Fruit fly (Drosophila melanogaster) whole organism, wandering third instar larva: Measurements from ENCODE around the gene CG34290.

Experiments used
- CrebA ChIP-seq: fragments of 200-800 bp; sonication (Bioruptor generic); optimal IDR thresholded peaks from 2 replicates; lab custom pipeline; 2016; ENCODE audit warnings: missing biosample characterization, mild to moderate bottlenecking, missing genetic modification characterization, borderline replicate concordance
- Dfd ChIP-seq: fragments of >200 bp; optimal IDR thresholded peaks from 2 replicates; lab custom pipeline; 2017; ENCODE audit warnings: missing biosample characterization, missing genetic modification characterization
- HLH106 ChIP-seq: fragments of 200-800 bp; optimal IDR thresholded peaks from 3 replicates; lab custom pipeline; 2019; ENCODE audit warnings: missing biosample characterization, mild to moderate bottlenecking, missing genetic modification characterization, moderate library complexity
- Hr83 ChIP-seq: fragments of 200-300 bp; sonication (Bioruptor generic); optimal IDR thresholded peaks from 2 replicates; lab custom pipeline; 2016; ENCODE audit warnings: missing biosample characterization, mild to moderate bottlenecking, missing genetic modification characterization, moderate library complexity; ENCODE audit not compliant: poor library complexity, severe bottlenecking
- Jra ChIP-seq: sonication (Bioruptor generic); optimal IDR thresholded peaks from 2 replicates; lab custom pipeline; 2016; ENCODE audit warnings: missing biosample characterization, missing genetic modification characterization
- Myc ChIP-seq: fragments of >200 bp; optimal IDR thresholded peaks from 2 replicates; lab custom pipeline; 2017
- N ChIP-seq: fragments of >200 bp; optimal IDR thresholded peaks from 2 replicates; lab custom pipeline; 2018; ENCODE audit warnings: missing biosample characterization, missing external identifiers, missing genetic modification characterization
- fru ChIP-seq: fragments of 200-800 bp; sonication (Bioruptor generic); optimal IDR thresholded peaks from 3 replicates; lab custom pipeline; 2016; ENCODE audit warnings: missing biosample characterization, mild to moderate bottlenecking, missing genetic modification characterization
- psq ChIP-seq: fragments of 200-800 bp; sonication (Bioruptor generic); optimal IDR thresholded peaks from 3 replicates; lab custom pipeline; 2017; ENCODE audit warnings: missing biosample characterization, mild to moderate bottlenecking, missing genetic modification characterization, moderate library complexity
- sage ChIP-seq: fragments of 200-800 bp; sonication (Bioruptor generic); optimal IDR thresholded peaks from 2 replicates; lab custom pipeline; 2016; ENCODE audit warnings: missing biosample characterization, mild to moderate bottlenecking, missing genetic modification characterization
- sv ChIP-seq: fragments of 200-800 bp; sonication (Bioruptor generic); optimal IDR thresholded peaks from 3 replicates; lab custom pipeline; 2016; ENCODE audit warnings: missing biosample characterization, missing genetic modification characterization
- usp ChIP-seq: fragments of >200 bp; optimal IDR thresholded peaks from 2 replicates; lab custom pipeline; 2017; ENCODE audit warnings: missing biosample characterization, missing genetic modification characterization

dm6 chr3R:24285423-24285822, 4.2 kb downstream of the CG34290 start:
- TF ChIP-seq sage (GFP tag; lab: Kevin White, UChicago) = no peak
- TF ChIP-seq Dfd = no peak
- no peak for TF ChIP-seq usp (GFP tag; lab: Kevin White, UChicago)
- no peak for TF ChIP-seq Hr83 (GFP tag; lab: Kevin White, UChicago)
- no peak for TF ChIP-seq sv
- TF ChIP-seq Jra (GFP tag; lab: Kevin White, UChicago) = no peak
- no peak for TF ChIP-seq N (GFP tag; lab: Kevin White, UChicago)
- no peak for TF ChIP-seq psq (GFP tag; lab: Kevin White, UChicago)
- TF ChIP-seq Myc (lab: Kevin White, UChicago) = no peak
- TF ChIP-seq CrebA (GFP tag; lab: Kevin White, UChicago) = no peak
- no peak for TF ChIP-seq HLH106 (tag; lab: Kevin White, UChicago)
- no peak for TF ChIP-seq fru (GFP tag; lab: Kevin White, UChicago)
